Worm (Caenorhabditis elegans) whole organism, late embryonic: Measurements from ENCODE around the gene spsb-2.

Experiments
- ama-1 ChIP-seq: fragments of 150-350 bp; optimal IDR thresholded peaks from 2 replicates; lab custom pipeline; 2014
- ceh-22 ChIP-seq: sonication (generic microtip); optimal IDR thresholded peaks from 2 replicates; lab custom pipeline; 2017; ENCODE audit warnings: missing biosample characterization, missing genetic modification characterization
- ceh-30 ChIP-seq: fragments of 150-350 bp; optimal IDR thresholded peaks from 2 replicates; lab custom pipeline; 2014; ENCODE audit warnings: missing biosample characterization, missing genetic modification characterization
- ceh-31 ChIP-seq: sonication (generic microtip); optimal IDR thresholded peaks from 2 replicates; lab custom pipeline; 2016; ENCODE audit warnings: missing genetic modification characterization, missing compliant biosample characterization
- elt-2 ChIP-seq: sonication (generic microtip); optimal IDR thresholded peaks from 2 replicates; lab custom pipeline; 2016; ENCODE audit warnings: missing genetic modification reagents, missing genetic modification characterization, missing compliant biosample characterization
- ets-4 ChIP-seq: sonication (generic microtip); optimal IDR thresholded peaks from 2 replicates; lab custom pipeline; 2016; ENCODE audit warnings: missing genetic modification characterization, missing compliant biosample characterization
- fax-1 ChIP-seq: sonication (generic microtip); optimal IDR thresholded peaks from 2 replicates; lab custom pipeline; 2016; ENCODE audit warnings: missing genotype, missing genetic modification characterization, missing compliant biosample characterization
- hlh-8 ChIP-seq: sonication (generic microtip); optimal IDR thresholded peaks from 2 replicates; lab custom pipeline; 2016; ENCODE audit warnings: missing genotype, missing genetic modification characterization, missing compliant biosample characterization
- lin-11 ChIP-seq: fragments of 200-800 bp; sonication (Bioruptor generic); optimal IDR thresholded peaks from 2 replicates; lab custom pipeline; 2018; ENCODE audit warnings: mild to moderate bottlenecking, missing genetic modification characterization, missing compliant biosample characterization
- nhr-11 ChIP-seq: fragments of 150-350 bp; optimal IDR thresholded peaks from 2 replicates; lab custom pipeline; 2014; ENCODE audit warnings: missing biosample characterization, missing genetic modification characterization
- pros-1 ChIP-seq: fragments of 150-350 bp; optimal IDR thresholded peaks from 2 replicates; lab custom pipeline; 2014; ENCODE audit warnings: missing biosample characterization, missing genetic modification reagents, missing genetic modification characterization
- rnt-1 ChIP-seq: sonication (generic microtip); optimal IDR thresholded peaks from 2 replicates; lab custom pipeline; 2016; ENCODE audit warnings: missing genetic modification characterization, missing compliant biosample characterization

DNA sequence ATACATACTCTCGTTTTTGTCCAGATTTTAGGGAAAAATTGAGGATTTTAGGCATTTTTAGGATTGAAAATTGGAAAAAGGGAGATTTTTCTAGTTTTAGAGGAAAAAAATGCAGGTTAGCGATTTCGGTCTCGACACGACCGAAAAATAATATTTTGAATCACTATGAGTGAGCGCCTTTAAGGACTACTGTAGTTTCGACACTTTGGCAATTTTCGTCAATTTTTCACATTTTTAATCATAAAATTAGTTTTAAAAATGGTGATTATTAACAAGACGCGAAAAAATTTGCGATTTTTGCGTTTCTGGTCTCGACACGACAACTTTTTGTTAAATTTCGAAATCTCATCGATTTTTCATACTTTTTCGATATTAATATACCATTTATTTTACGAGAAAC is 3.3 kb upstream of the spsb-2 start:
- no peak for TF ChIP-seq fax-1
- TF ChIP-seq ceh-31 (tag; lab: Kevin White, UChicago), result no peak
- TF ChIP-seq rnt-1 (tag; lab: Kevin White, UChicago), result no peak
- no peak for TF ChIP-seq nhr-11 (tag; lab: Kevin White, UChicago)
- TF ChIP-seq hlh-8, result no peak
- no peak for TF ChIP-seq pros-1 (tag; lab: Kevin White, UChicago)
- no peak for TF ChIP-seq ceh-30 (tag; lab: Kevin White, UChicago)
- no peak for TF ChIP-seq elt-2 (tag; lab: Kevin White, UChicago)
- TF ChIP-seq ets-4 (tag; lab: Kevin White, UChicago), result no peak
- TF ChIP-seq lin-11, result no peak
- no peak for TF ChIP-seq ceh-22 (tag; lab: Kevin White, UChicago)
- TF ChIP-seq ama-1, result no peak
